Fruit fly (Drosophila melanogaster): Measurements from ENCODE around the gene shep.

shep gene

dm6 chr3L:5288118-5288517 lies 10.4 kb upstream of the shep start (continued):
- TF ChIP-seq CG4404 (GFP tag; IDR thresholded peaks at IDR 0.05) = 0 out of 2 replicates have a peak, but pooled peaks have one; percentile 22
- no peak for TF ChIP-seq kah (GFP tag; optimal IDR thresholded peaks at IDR 0.05)
- TF ChIP-seq CG15696 (tag; optimal IDR thresholded peaks at IDR 0.05) = peak; percentile 20
- no peak for TF ChIP-seq CG18011 (GFP tag; optimal IDR thresholded peaks at IDR 0.05)
- peak; percentile 39 for TF ChIP-seq CG8924 (tag; optimal IDR thresholded peaks at IDR 0.05)
- peak; percentile 42 for TF ChIP-seq Meics (GFP tag; optimal IDR thresholded peaks at IDR 0.05)
- peak; percentile 51; the same call in 1 of the 2 replicates for TF ChIP-seq CG6689 (GFP tag; IDR thresholded peaks at IDR 0.05)
- TF ChIP-seq run (tag; optimal IDR thresholded peaks at IDR 0.05) = no peak
- TF ChIP-seq CG10366 (GFP tag; IDR thresholded peaks at IDR 0.05) = peak; percentile 50
- peak; percentile 30 for TF ChIP-seq CG10209 (GFP tag; optimal IDR thresholded peaks at IDR 0.05)
- peak; percentile 32 for TF ChIP-seq CG12659 (GFP tag; optimal IDR thresholded peaks at IDR 0.05)
- no peak for TF ChIP-seq CG5180 (GFP tag; optimal IDR thresholded peaks at IDR 0.05)
- no peak for TF ChIP-seq CG15073 (GFP tag; optimal IDR thresholded peaks at IDR 0.05)
- no peak for TF ChIP-seq toy (GFP tag; IDR thresholded peaks at IDR 0.05)
- peak; percentile 40 for TF ChIP-seq CG9727 (GFP tag; optimal IDR thresholded peaks at IDR 0.05)
- peak; percentile 52 for TF ChIP-seq esg (GFP tag; conservative IDR thresholded peaks at IDR 0.05)
- no peak for TF ChIP-seq CG8944 (GFP tag; optimal IDR thresholded peaks at IDR 0.05)
- peak; percentile 14 for TF ChIP-seq org-1 (GFP tag; optimal IDR thresholded peaks at IDR 0.05)
- TF ChIP-seq CG2712 (tag; optimal IDR thresholded peaks at IDR 0.05) = peak; percentile 55
- TF ChIP-seq Myb (GFP tag; optimal IDR thresholded peaks at IDR 0.05) = no peak
- 0 out of 2 replicates have a peak, but pooled peaks have one; percentile 29 for TF ChIP-seq wor (GFP tag; IDR thresholded peaks at IDR 0.05)
- peak; percentile 17 for TF ChIP-seq CG18619 (GFP tag; optimal IDR thresholded peaks at IDR 0.05)
- peak in 1 of 2 experiments; percentile 28 for TF ChIP-seq eve (GFP tag; optimal IDR thresholded peaks at IDR 0.05)
- TF ChIP-seq CG9876 (GFP tag; optimal IDR thresholded peaks at IDR 0.05) = no peak
- peak in 1 of 2 experiments; percentile 41 for TF ChIP-seq dpn (GFP tag; optimal IDR thresholded peaks at IDR 0.05)
- TF ChIP-seq D (optimal IDR thresholded peaks at IDR 0.05) = no peak
- TF ChIP-seq D (GFP tag; optimal IDR thresholded peaks at IDR 0.05) = peak; percentile 48
- TF ChIP-seq gfzf (GFP tag; optimal IDR thresholded peaks at IDR 0.05) = no peak
- no peak for TF ChIP-seq ab (GFP tag; optimal IDR thresholded peaks at IDR 0.05)
- no peak for TF ChIP-seq croc (GFP tag; conservative IDR thresholded peaks at IDR 0.05)
- peak; percentile 53; the same call in 1 of the 2 replicates for TF ChIP-seq CG32767 (GFP tag; IDR thresholded peaks at IDR 0.05)
- TF ChIP-seq ash1 (GFP tag; optimal IDR thresholded peaks at IDR 0.05) = no peak
- TF ChIP-seq Xrp1 (GFP tag; IDR thresholded peaks at IDR 0.05) = peak; percentile 57
- TF ChIP-seq klu (GFP tag; IDR thresholded peaks at IDR 0.05) = peak; percentile 21; the same call in 1 of the 2 replicates
- no peak for TF ChIP-seq repo (GFP tag; optimal IDR thresholded peaks at IDR 0.05)
- TF ChIP-seq gsb-n (tag; optimal IDR thresholded peaks at IDR 0.05) = peak; percentile 1
- TF ChIP-seq HLH3B (GFP tag; IDR thresholded peaks at IDR 0.05) = peak; percentile 55
- TF ChIP-seq CG15269 (tag; optimal IDR thresholded peaks at IDR 0.05) = peak; percentile 60
- no peak for TF ChIP-seq CG8290 (GFP tag; optimal IDR thresholded peaks at IDR 0.05)
- TF ChIP-seq CG8290 (tag; optimal IDR thresholded peaks at IDR 0.05) = no peak
- no peak for TF ChIP-seq grn (GFP tag; optimal IDR thresholded peaks at IDR 0.05)
- no peak for TF ChIP-seq ems (GFP tag; optimal IDR thresholded peaks at IDR 0.05)
- TF ChIP-seq Fer3 (tag; optimal IDR thresholded peaks at IDR 0.05) = peak; percentile 68
- no peak for TF ChIP-seq ftz-f1 (GFP tag; optimal IDR thresholded peaks at IDR 0.05)
- TF ChIP-seq CG13123 (GFP tag; optimal IDR thresholded peaks at IDR 0.05) = no peak
- peak; percentile 62 for TF ChIP-seq CG30403 (GFP tag; optimal IDR thresholded peaks at IDR 0.05)
- peak; percentile 73 for TF ChIP-seq slbo (GFP tag; IDR thresholded peaks at IDR 0.05)
- TF ChIP-seq CG34224 (GFP tag; IDR thresholded peaks at IDR 0.05; ENCODE audit: partially characterized antibody) = no peak
- peak; percentile 24; the same call in 1 of the 2 replicates for TF ChIP-seq onecut (GFP tag; IDR thresholded peaks at IDR 0.05)
- TF ChIP-seq nmo (GFP tag; optimal IDR thresholded peaks at IDR 0.05) = peak; percentile 42
- peak; percentile 27 for TF ChIP-seq tio (GFP tag; optimal IDR thresholded peaks at IDR 0.05)
- peak; percentile 59 for TF ChIP-seq CG10321 (GFP tag; IDR thresholded peaks at IDR 0.05)

All from whole organism, embryonic.